Worm (Caenorhabditis elegans) whole organism, mixed stage, embryonic: ENCODE measurements around the gene M199.2.

Experiments used
- M03D4.4 ChIP-seq: sonication (generic microtip); optimal IDR thresholded peaks from 2 replicates; lab custom pipeline; 2017; ENCODE audit warnings: mild to moderate bottlenecking, missing genetic modification characterization, missing compliant biosample characterization
- ceh-39 ChIP-seq: fragments of 150-350 bp; optimal IDR thresholded peaks from 2 replicates; lab custom pipeline; 2014; ENCODE audit warnings: missing biosample characterization, missing genetic modification characterization
- ceh-43 ChIP-seq: fragments of 200-800 bp; sonication (Bioruptor generic); optimal IDR thresholded peaks from 2 replicates; lab custom pipeline; 2018; ENCODE audit warnings: mild to moderate bottlenecking, missing genetic modification characterization, moderate library complexity, missing compliant biosample characterization
- ces-1 ChIP-seq: fragments of 150-350 bp; optimal IDR thresholded peaks from 2 replicates; lab custom pipeline; 2014; ENCODE audit warnings: missing biosample characterization, missing genetic modification reagents, missing genetic modification characterization
- drap-1 ChIP-seq: fragments of 200-800 bp; sonication (Bioruptor generic); optimal IDR thresholded peaks from 3 replicates; lab custom pipeline; 2018; ENCODE audit warnings: mild to moderate bottlenecking, missing genetic modification characterization, missing compliant biosample characterization
- elt-1 ChIP-seq: sonication (generic microtip); optimal IDR thresholded peaks from 2 replicates; lab custom pipeline; 2017; ENCODE audit warnings: missing genetic modification characterization, mild to moderate bottlenecking, missing compliant biosample characterization, antibody characterized with exemption, moderate library complexity, borderline replicate concordance; ENCODE audit not compliant: insufficient read depth
- elt-3 ChIP-seq: fragments of 150-350 bp; optimal IDR thresholded peaks from 2 replicates; lab custom pipeline; 2014; ENCODE audit warnings: missing biosample characterization, missing genetic modification characterization
- flh-1 ChIP-seq: fragments of 200-800 bp; sonication (Bioruptor generic); optimal IDR thresholded peaks from 2 replicates; lab custom pipeline; 2018; ENCODE audit warnings: mild to moderate bottlenecking, missing genetic modification characterization, moderate library complexity, missing compliant biosample characterization
- ham-2 ChIP-seq: fragments of 200-800 bp; sonication (Bioruptor generic); optimal IDR thresholded peaks from 2 replicates; lab custom pipeline; 2018; ENCODE audit warnings: mild to moderate bottlenecking, missing genetic modification characterization, missing compliant biosample characterization
- lin-13 ChIP-seq: fragments of 150-350 bp; optimal IDR thresholded peaks from 2 replicates; lab custom pipeline; 2014; ENCODE audit warnings: missing biosample characterization, missing genetic modification characterization
- lin-32 ChIP-seq: fragments of 200-800 bp; sonication (Bioruptor generic); optimal IDR thresholded peaks from 2 replicates; lab custom pipeline; 2018; ENCODE audit warnings: mild to moderate bottlenecking, missing genetic modification characterization, missing compliant biosample characterization
- lsy-2 ChIP-seq: fragments of 150-350 bp; optimal IDR thresholded peaks from 2 replicates; lab custom pipeline; 2014; ENCODE audit warnings: missing biosample characterization, missing genetic modification characterization
- mep-1 ChIP-seq: fragments of 150-350 bp; optimal IDR thresholded peaks from 2 replicates; lab custom pipeline; 2017; ENCODE audit warnings: missing biosample characterization, missing genetic modification reagents, missing genetic modification characterization, inconsistent platforms
- mls-2 ChIP-seq: sonication (generic microtip); optimal IDR thresholded peaks from 2 replicates; lab custom pipeline; 2016; ENCODE audit warnings: mild to moderate bottlenecking, missing genetic modification characterization, moderate library complexity, missing compliant biosample characterization
- nhr-12 ChIP-seq: fragments of 150-350 bp; optimal IDR thresholded peaks from 2 replicates; lab custom pipeline; 2014; ENCODE audit warnings: missing biosample characterization, missing genetic modification characterization
- nhr-237 ChIP-seq: fragments of 150-350 bp; optimal IDR thresholded peaks from 2 replicates; lab custom pipeline; 2014; ENCODE audit warnings: missing biosample characterization, missing genetic modification characterization
- nhr-28 ChIP-seq: fragments of 150-350 bp; optimal IDR thresholded peaks from 2 replicates; lab custom pipeline; 2014; ENCODE audit warnings: missing biosample characterization, missing genetic modification characterization
- nhr-76 ChIP-seq: sonication (generic microtip); optimal IDR thresholded peaks from 2 replicates; lab custom pipeline; 2017; ENCODE audit warnings: missing biosample characterization, missing genetic modification characterization
- pha-4 ChIP-seq: fragments of 150-350 bp; optimal IDR thresholded peaks from 2 replicates; lab custom pipeline; 2018; ENCODE audit warnings: missing biosample characterization, missing genetic modification reagents, missing genetic modification characterization
- sptf-1 ChIP-seq: sonication (generic microtip); optimal IDR thresholded peaks from 2 replicates; lab custom pipeline; 2017; ENCODE audit warnings: mild to moderate bottlenecking, missing genetic modification characterization, moderate library complexity, missing compliant biosample characterization
- tbx-8 ChIP-seq: fragments of 200-800 bp; sonication (Bioruptor generic); optimal IDR thresholded peaks from 2 replicates; lab custom pipeline; 2018; ENCODE audit warnings: mild to moderate bottlenecking, missing genetic modification characterization, moderate library complexity, missing compliant biosample characterization
- unc-120 ChIP-seq: sonication (generic microtip); optimal IDR thresholded peaks from 2 replicates; lab custom pipeline; 2017; ENCODE audit warnings: missing genetic modification characterization, missing compliant biosample characterization; ENCODE audit not compliant: poor library complexity, severe bottlenecking
- unc-39 ChIP-seq: fragments of 150-350 bp; optimal IDR thresholded peaks from 2 replicates; lab custom pipeline; 2014; ENCODE audit warnings: missing biosample characterization, missing genetic modification characterization
- unc-62 ChIP-seq: fragments of 150-350 bp; optimal IDR thresholded peaks from 2 replicates; lab custom pipeline; 2014; ENCODE audit warnings: missing biosample characterization, missing genetic modification reagents, missing genetic modification characterization
- zip-8 ChIP-seq: fragments of 150-350 bp; optimal IDR thresholded peaks from 2 replicates; lab custom pipeline; 2014; ENCODE audit warnings: missing biosample characterization, missing genetic modification characterization

Gene M199.2

ce11 chrIV:15140832-15141231 is 32.3 kb downstream of the M199.2 start, which contains the start of gene srg-51:
Gene srg-51 (minus strand): TSS chrIV:15140932.
- no peak for TF ChIP-seq mls-2 (tag; lab: Kevin White, UChicago)
- no peak for TF ChIP-seq ham-2 (GFP tag; lab: Kevin White, UChicago)
- TF ChIP-seq sptf-1 (tag; lab: Kevin White, UChicago), result no peak
- no peak for TF ChIP-seq unc-39 (tag; lab: Kevin White, UChicago)
- no peak for TF ChIP-seq mep-1 (tag; lab: Kevin White, UChicago)
- no peak for TF ChIP-seq ces-1 (GFP tag; lab: Kevin White, UChicago)
- TF ChIP-seq lin-32 (GFP tag; lab: Kevin White, UChicago), result no peak
- TF ChIP-seq drap-1 (GFP tag; lab: Kevin White, UChicago), result no peak
- TF ChIP-seq nhr-237, result no peak
- no peak for TF ChIP-seq elt-1
- TF ChIP-seq pha-4 (tag; lab: Kevin White, UChicago), result no peak
- TF ChIP-seq flh-1, result no peak
- no peak for TF ChIP-seq M03D4.4
- TF ChIP-seq zip-8, result no peak
- no peak for TF ChIP-seq lsy-2 (tag; lab: Kevin White, UChicago)
- TF ChIP-seq elt-3 (tag; lab: Kevin White, UChicago), result no peak
- TF ChIP-seq unc-120 (tag; lab: Kevin White, UChicago), result no peak
- TF ChIP-seq nhr-76 (tag; lab: Kevin White, UChicago), result no peak
- TF ChIP-seq unc-62, result no peak
- no peak for TF ChIP-seq nhr-28 (tag; lab: Kevin White, UChicago)

- TF ChIP-seq drap-1 (GFP tag; lab: Kevin White, UChicago), result no peak
- TF ChIP-seq nhr-12 (tag; lab: Kevin White, UChicago), result no peak
- no peak for TF ChIP-seq flh-1
- no peak for TF ChIP-seq ceh-43 (GFP tag; lab: Kevin White, UChicago)
- no peak for TF ChIP-seq nhr-76 (tag; lab: Kevin White, UChicago)
- no peak for TF ChIP-seq elt-3 (tag; lab: Kevin White, UChicago)
- no peak for TF ChIP-seq pha-4 (tag; lab: Kevin White, UChicago)
- TF ChIP-seq tbx-8 (GFP tag; lab: Kevin White, UChicago), result no peak
- no peak for TF ChIP-seq lin-32 (GFP tag; lab: Kevin White, UChicago)
- TF ChIP-seq mls-2 (tag; lab: Kevin White, UChicago), result no peak
- TF ChIP-seq mep-1 (tag; lab: Kevin White, UChicago), result no peak
- TF ChIP-seq ces-1 (GFP tag; lab: Kevin White, UChicago), result no peak
- TF ChIP-seq ceh-39 (tag; lab: Kevin White, UChicago), result no peak
- no peak for TF ChIP-seq unc-62
- no peak for TF ChIP-seq lin-13
- TF ChIP-seq unc-39 (tag; lab: Kevin White, UChicago), result no peak
- TF ChIP-seq, all 35 proteins: peak for 0
Measured at ce11 chrIV:15147104-15147503, 38.5 kb downstream of the M199.2 start, which contains the start of gene str-78. Gene str-78 (minus strand): TSS chrIV:15147204.
